Worm (Caenorhabditis elegans) whole organism, young adult: ENCODE results near the gene C33G3.5.

Source experiments
- F23B12.7 ChIP-seq: sonication (generic microtip); optimal IDR thresholded peaks from 2 replicates; lab custom pipeline; 2017; ENCODE audit warnings: missing genetic modification characterization, mild to moderate bottlenecking, missing compliant biosample characterization, antibody characterized with exemption, moderate library complexity; ENCODE audit not compliant: insufficient read depth
- aptf-2 ChIP-seq: fragments of 200-800 bp; sonication (Bioruptor generic); conservative IDR thresholded peaks from 2 replicates; pipeline ENCODE4 v1.3.6; 2022; ENCODE audit warnings: missing genetic modification reagents, missing genetic modification characterization, missing compliant biosample characterization
- ceh-100 ChIP-seq: fragments of 200-800 bp; sonication (Bioruptor generic); IDR thresholded peaks from 2 replicates; pipeline ENCODE4 v1.3.6; 2022; ENCODE audit warnings: missing genetic modification reagents, missing genetic modification characterization, missing compliant biosample characterization
- egrh-3 ChIP-seq: fragments of 200-800 bp; sonication (Bioruptor generic); IDR thresholded peaks from 2 replicates; pipeline ENCODE4 v1.3.6; 2022; ENCODE audit warnings: missing genetic modification reagents, missing genetic modification characterization, missing compliant biosample characterization
- lag-1 ChIP-seq: fragments of 200-800 bp; sonication (Bioruptor generic); IDR thresholded peaks from 2 replicates; pipeline ENCODE4 v1.3.6; 2022; ENCODE audit warnings: missing genetic modification reagents, missing genetic modification characterization, missing compliant biosample characterization
- nhr-179 ChIP-seq: sonication (generic microtip); optimal IDR thresholded peaks from 2 replicates; lab custom pipeline; 2016; ENCODE audit warnings: mild to moderate bottlenecking, missing genetic modification characterization, missing compliant biosample characterization
- sea-2 ChIP-seq: fragments of 200-800 bp; sonication (Bioruptor generic); IDR thresholded peaks from 2 replicates; pipeline ENCODE4 v1.3.6; 2022; ENCODE audit warnings: missing genetic modification characterization, missing compliant biosample characterization
- snpc-1.1 ChIP-seq: sonication (generic microtip); optimal IDR thresholded peaks from 2 replicates; lab custom pipeline; 2017; ENCODE audit warnings: missing genetic modification characterization, mild to moderate bottlenecking, missing compliant biosample characterization, antibody characterized with exemption, moderate library complexity, missing genotype, missing genetic modification reagents; ENCODE audit not compliant: insufficient read depth
- ztf-28 ChIP-seq: fragments of 200-800 bp; sonication (Bioruptor generic); IDR thresholded peaks from 2 replicates; pipeline ENCODE4 v1.3.6; 2022; ENCODE audit warnings: missing genetic modification reagents, missing genetic modification characterization, missing compliant biosample characterization

DNA sequence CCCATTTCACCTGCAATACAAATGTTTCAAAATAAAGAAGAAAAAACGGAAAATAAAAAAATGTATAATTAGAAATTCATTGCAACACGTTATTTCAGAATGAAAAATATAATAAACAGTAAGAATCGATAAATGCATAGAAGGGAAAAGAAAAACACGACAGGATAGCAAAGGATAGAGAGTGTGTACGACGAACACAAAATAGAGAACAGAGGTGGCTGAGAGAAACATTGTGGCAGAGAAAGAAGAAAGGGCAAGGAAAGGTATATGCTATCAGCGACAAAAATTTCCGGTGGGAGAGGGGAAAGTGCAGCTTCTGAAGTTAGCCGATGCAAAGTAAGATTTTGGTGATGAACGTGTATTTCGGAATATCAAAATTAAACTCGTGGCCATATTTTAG is 47.4 kb upstream of the C33G3.5 start, which contains the start of gene F28H6.6:
- TF ChIP-seq egrh-3 (GFP tag; lab: Robert Waterston, UW) (no peak), snpc-1.1 (tag; lab: Kevin White, UChicago) (no peak), sea-2 (no peak), F23B12.7 (tag; lab: Kevin White, UChicago) (no peak), lag-1 (GFP tag; lab: Robert Waterston, UW) (no peak), ztf-28 (GFP tag; lab: Robert Waterston, UW) (no peak), aptf-2 (GFP tag; lab: Robert Waterston, UW) (no peak), nhr-179 (tag; lab: Kevin White, UChicago) (no peak), ceh-100 (no peak)
